Fruit fly (Drosophila melanogaster) whole organism, embryonic: ENCODE measurements around the gene IscU.

Source experiments
- Antp ChIP-seq: fragments of 200-800 bp; sonication (Bioruptor generic); optimal IDR thresholded peaks from 3 replicates; lab custom pipeline; 2016; ENCODE audit warnings: missing biosample characterization, missing genetic modification characterization
- Blimp-1 ChIP-seq: fragments of 200-800 bp; sonication (Bioruptor generic); optimal IDR thresholded peaks from 3 replicates; lab custom pipeline; 2018; ENCODE audit warnings: missing biosample characterization, missing genetic modification characterization, mild to moderate bottlenecking, moderate library complexity, missing genetic modification reagents
- Bteb2 ChIP-seq: fragments of 200-800 bp; sonication (Bioruptor generic); optimal IDR thresholded peaks from 2 replicates; lab custom pipeline; 2016; ENCODE audit warnings: missing biosample characterization, missing genetic modification characterization
- CG1024 ChIP-seq: fragments of 200-800 bp; sonication (Bioruptor generic); IDR thresholded peaks from 2 replicates; pipeline ENCODE4 v1.3.6; 2022; ENCODE audit warnings: missing biosample characterization, missing genetic modification characterization
- CG11695 ChIP-seq: fragments of 200-800 bp; sonication (Bioruptor generic); IDR thresholded peaks from 3 replicates; pipeline ENCODE4 v1.3.6; 2022; ENCODE audit warnings: missing biosample characterization, missing genetic modification characterization
- CG12071 ChIP-seq: fragments of 200-800 bp; sonication (Bioruptor generic); optimal IDR thresholded peaks from 3 replicates; lab custom pipeline; 2018; ENCODE audit warnings: missing biosample characterization, mild to moderate bottlenecking, missing genetic modification characterization
- CG12155 ChIP-seq: fragments of 200-800 bp; sonication (Bioruptor generic); optimal IDR thresholded peaks from 3 replicates; lab custom pipeline; 2016; ENCODE audit warnings: missing biosample characterization, missing genetic modification characterization
- CG13624 ChIP-seq: fragments of 200-800 bp; sonication (Bioruptor generic); optimal IDR thresholded peaks from 2 replicates; lab custom pipeline; 2016; ENCODE audit warnings: missing biosample characterization, missing genetic modification characterization
- CG14860 ChIP-seq: fragments of 200-800 bp; sonication (Bioruptor generic); IDR thresholded peaks from 3 replicates; pipeline ENCODE4 v1.3.6; 2022; ENCODE audit warnings: missing biosample characterization, missing genetic modification characterization; ENCODE audit not compliant: partially characterized antibody
- CG17568 ChIP-seq: fragments of 200-800 bp; sonication (Bioruptor generic); optimal IDR thresholded peaks from 2 replicates; lab custom pipeline; 2018; ENCODE audit warnings: missing biosample characterization, mild to moderate bottlenecking, missing genetic modification characterization, moderate library complexity
- CG17802 ChIP-seq: fragments of 200-800 bp; sonication (Bioruptor generic); optimal IDR thresholded peaks from 2 replicates; lab custom pipeline; 2018; ENCODE audit warnings: missing biosample characterization, mild to moderate bottlenecking, missing genetic modification characterization, moderate library complexity
- CG34376 ChIP-seq: fragments of 200-800 bp; sonication (Bioruptor generic); optimal IDR thresholded peaks from 2 replicates; lab custom pipeline; 2018; ENCODE audit warnings: missing biosample characterization, mild to moderate bottlenecking, missing genetic modification characterization
- CG3847 ChIP-seq: fragments of 200-800 bp; sonication (Bioruptor generic); IDR thresholded peaks from 2 replicates; pipeline ENCODE4 v1.3.6; 2022; ENCODE audit warnings: missing biosample characterization, missing genetic modification characterization
- CG42726 ChIP-seq: fragments of 200-800 bp; sonication (Bioruptor generic); IDR thresholded peaks from 2 replicates; pipeline ENCODE4 v1.3.6; 2022; ENCODE audit warnings: missing biosample characterization, missing genetic modification characterization; ENCODE audit not compliant: partially characterized antibody
- CG4707 ChIP-seq: fragments of 200-800 bp; sonication (Bioruptor generic); optimal IDR thresholded peaks from 2 replicates; lab custom pipeline; 2018; ENCODE audit warnings: missing biosample characterization, mild to moderate bottlenecking, missing genetic modification characterization, moderate library complexity
- CG6689 ChIP-seq: fragments of 200-800 bp; sonication (Bioruptor generic); IDR thresholded peaks from 2 replicates; pipeline ENCODE4 v1.3.6; 2022; ENCODE audit warnings: missing biosample characterization, missing genetic modification characterization
- CG6813 ChIP-seq: fragments of 200-800 bp; sonication (Bioruptor generic); optimal IDR thresholded peaks from 2 replicates; lab custom pipeline; 2017; ENCODE audit warnings: missing biosample characterization, missing genetic modification characterization, mild to moderate bottlenecking, moderate library complexity, missing genetic modification reagents
- CG7963 ChIP-seq: fragments of 200-800 bp; sonication (Bioruptor generic); IDR thresholded peaks from 3 replicates; pipeline ENCODE4 v1.3.6; 2022; ENCODE audit warnings: missing biosample characterization, missing genetic modification characterization; ENCODE audit not compliant: partially characterized antibody
- CG9876 ChIP-seq: fragments of 200-800 bp; sonication (Bioruptor generic); optimal IDR thresholded peaks from 2 replicates; lab custom pipeline; 2016; ENCODE audit warnings: missing biosample characterization, missing genetic modification characterization
- CTCF ChIP-seq: fragments of 200-800 bp; sonication (Bioruptor generic); optimal IDR thresholded peaks from 2 replicates; lab custom pipeline; 2017; ENCODE audit warnings: missing biosample characterization, mild to moderate bottlenecking, missing genetic modification characterization, moderate library complexity
- Doc2 ChIP-seq: fragments of 200-800 bp; sonication (Bioruptor generic); IDR thresholded peaks from 2 replicates; pipeline ENCODE4 v1.3.6; 2022; ENCODE audit warnings: missing biosample characterization, missing genetic modification characterization
- Gsc ChIP-seq: fragments of 200-800 bp; sonication (Bioruptor generic); IDR thresholded peaks from 2 replicates; pipeline ENCODE4 v1.3.6; 2022; ENCODE audit warnings: missing biosample characterization, missing genetic modification characterization
- HmgZ ChIP-seq: fragments of 200-800 bp; sonication (Bioruptor generic); optimal IDR thresholded peaks from 2 replicates; lab custom pipeline; 2018; ENCODE audit warnings: missing biosample characterization, mild to moderate bottlenecking, missing genetic modification characterization
- Hr39 ChIP-seq: fragments of >200 bp; optimal IDR thresholded peaks from 2 replicates; lab custom pipeline; 2017
- Lhr ChIP-seq: fragments of 200-800 bp; sonication (Bioruptor generic); optimal IDR thresholded peaks from 3 replicates; lab custom pipeline; 2017; ENCODE audit warnings: mild to moderate bottlenecking, missing biosample characterization, missing genetic modification reagents, missing genetic modification characterization
- Nf-YC ChIP-seq: fragments of 200-800 bp; optimal IDR thresholded peaks from 3 replicates; lab custom pipeline; 2019; ENCODE audit warnings: missing biosample characterization, mild to moderate bottlenecking, missing genetic modification characterization, moderate library complexity
- Oaz ChIP-seq: fragments of 200-800 bp; sonication (Bioruptor generic); IDR thresholded peaks from 2 replicates; pipeline ENCODE4 v1.3.6; 2022; ENCODE audit warnings: missing biosample characterization, missing genetic modification characterization
- Vsx1 ChIP-seq: fragments of 200-800 bp; sonication (Bioruptor generic); optimal IDR thresholded peaks from 2 replicates; lab custom pipeline; 2017; ENCODE audit warnings: missing biosample characterization, mild to moderate bottlenecking, missing genetic modification characterization, missing genetic modification reagents
- YL-1 ChIP-seq: fragments of 200-800 bp; sonication (Bioruptor generic); optimal IDR thresholded peaks from 3 replicates; lab custom pipeline; 2017; ENCODE audit warnings: missing biosample characterization, mild to moderate bottlenecking, missing genetic modification characterization
- az2 ChIP-seq: fragments of 200-800 bp; sonication (Bioruptor generic); optimal IDR thresholded peaks from 3 replicates; lab custom pipeline; 2016; ENCODE audit warnings: missing biosample characterization, missing genetic modification characterization
- bab2 ChIP-seq: fragments of 200-800 bp; sonication (Bioruptor generic); optimal IDR thresholded peaks from 2 replicates; lab custom pipeline; 2016; ENCODE audit warnings: missing biosample characterization, missing genetic modification characterization
- chif ChIP-seq, 2 experiments: fragments of 200-800 bp; sonication (Bioruptor generic); optimal IDR thresholded peaks; 3 replicates each; lab custom pipeline; 2016; ENCODE audit warnings: missing biosample characterization in 2 of 2, missing genetic modification characterization in 2 of 2
- cwo ChIP-seq: fragments of 200-800 bp; sonication (Bioruptor generic); optimal IDR thresholded peaks from 3 replicates; lab custom pipeline; 2017; ENCODE audit warnings: missing biosample characterization, missing genetic modification characterization, mild to moderate bottlenecking, moderate library complexity, missing genetic modification reagents
- da ChIP-seq: fragments of 200-800 bp; sonication (Bioruptor generic); optimal IDR thresholded peaks from 2 replicates; lab custom pipeline; 2016; ENCODE audit warnings: missing biosample characterization, missing genetic modification characterization
- grn ChIP-seq: fragments of 200-800 bp; sonication (Bioruptor generic); optimal IDR thresholded peaks from 3 replicates; lab custom pipeline; 2017; ENCODE audit warnings: missing biosample characterization, missing genetic modification characterization
- ham ChIP-seq: fragments of 200-800 bp; sonication (Bioruptor generic); IDR thresholded peaks from 2 replicates; pipeline ENCODE4 v1.3.6; 2022; ENCODE audit warnings: missing biosample characterization, missing genetic modification characterization
- hbn ChIP-seq: fragments of 200-800 bp; sonication (Bioruptor generic); IDR thresholded peaks from 2 replicates; pipeline ENCODE4 v1.3.6; 2022; ENCODE audit warnings: missing biosample characterization, missing genetic modification characterization; ENCODE audit not compliant: partially characterized antibody
- luna ChIP-seq: fragments of 200-800 bp; sonication (Bioruptor generic); optimal IDR thresholded peaks from 2 replicates; lab custom pipeline; 2016; ENCODE audit warnings: missing biosample characterization, missing genetic modification characterization
- mld ChIP-seq: fragments of 200-800 bp; sonication (Bioruptor generic); IDR thresholded peaks from 3 replicates; pipeline ENCODE4 v1.3.6; 2022; ENCODE audit warnings: missing biosample characterization, missing genetic modification characterization; ENCODE audit not compliant: partially characterized antibody
- odd ChIP-seq: fragments of 200-800 bp; sonication (Bioruptor generic); optimal IDR thresholded peaks from 2 replicates; lab custom pipeline; 2017; ENCODE audit warnings: missing biosample characterization, mild to moderate bottlenecking, missing genetic modification characterization
- pros ChIP-seq: fragments of 200-800 bp; sonication (Bioruptor generic); optimal IDR thresholded peaks from 3 replicates; lab custom pipeline; 2019; ENCODE audit warnings: missing biosample characterization, mild to moderate bottlenecking, missing genetic modification characterization, moderate library complexity
- rib ChIP-seq: fragments of 200-800 bp; sonication (Bioruptor generic); IDR thresholded peaks from 2 replicates; pipeline ENCODE4 v1.3.6; 2022; ENCODE audit warnings: missing biosample characterization, missing genetic modification characterization
- sens-2 ChIP-seq: fragments of 200-800 bp; sonication (Bioruptor generic); IDR thresholded peaks from 2 replicates; pipeline ENCODE4 v1.3.6; 2022; ENCODE audit warnings: missing biosample characterization, missing genetic modification characterization
- slp2 ChIP-seq: fragments of 200-800 bp; sonication (Bioruptor generic); optimal IDR thresholded peaks from 2 replicates; lab custom pipeline; 2016; ENCODE audit warnings: missing biosample characterization, missing genetic modification characterization
- sr ChIP-seq: fragments of 200-800 bp; sonication (Bioruptor generic); IDR thresholded peaks from 3 replicates; pipeline ENCODE4 v1.3.6; 2022; ENCODE audit warnings: missing biosample characterization, missing genetic modification characterization
- trh ChIP-seq: fragments of 200-800 bp; sonication (Bioruptor generic); optimal IDR thresholded peaks from 2 replicates; lab custom pipeline; 2016; ENCODE audit warnings: missing biosample characterization, missing genetic modification characterization
- tup ChIP-seq: fragments of 200-800 bp; sonication (Bioruptor generic); optimal IDR thresholded peaks from 2 replicates; lab custom pipeline; 2016; ENCODE audit warnings: missing biosample characterization, mild to moderate bottlenecking, missing genetic modification characterization, moderate library complexity
- unc-4 ChIP-seq: fragments of 200-800 bp; sonication (Bioruptor generic); IDR thresholded peaks from 2 replicates; pipeline ENCODE4 v1.3.6; 2022; ENCODE audit warnings: missing biosample characterization, missing genetic modification characterization; ENCODE audit not compliant: partially characterized antibody
- wek ChIP-seq: fragments of 200-800 bp; sonication (Bioruptor generic); optimal IDR thresholded peaks from 3 replicates; lab custom pipeline; 2018; ENCODE audit warnings: missing biosample characterization, mild to moderate bottlenecking, missing genetic modification characterization, moderate library complexity
- zf30C ChIP-seq: fragments of 200-800 bp; sonication (Bioruptor generic); optimal IDR thresholded peaks from 3 replicates; lab custom pipeline; 2018; ENCODE audit warnings: missing biosample characterization, mild to moderate bottlenecking, missing genetic modification characterization

The IscU gene

dm6 chr3R:8809712-8810111 lies 14.3 kb downstream of the IscU start (continued):
- TF ChIP-seq hbn (GFP tag; lab: Robert Waterston, UW) (no peak), CG13624 (GFP tag; lab: Kevin White, UChicago) (no peak), da (GFP tag; lab: Kevin White, UChicago) (no peak), YL-1 (GFP tag; lab: Kevin White, UChicago) (no peak), CG14860 (GFP tag; lab: Robert Waterston, UW) (no peak), CG42726 (GFP tag; lab: Robert Waterston, UW) (no peak), Gsc (GFP tag; lab: Robert Waterston, UW) (no peak), trh (GFP tag; lab: Kevin White, UChicago) (no peak), wek (GFP tag; lab: Kevin White, UChicago) (no peak), CG11695 (no peak), odd (GFP tag; lab: Kevin White, UChicago) (no peak), CG17802 (tag; lab: Kevin White, UChicago) (no peak), tup (GFP tag; lab: Kevin White, UChicago) (no peak), grn (GFP tag; lab: Kevin White, UChicago) (peak; percentile 46)

dm6 chr3R:8808518-8808921 lies 15.5 kb downstream of the IscU start:
- TF ChIP-seq zf30C (GFP tag; lab: Kevin White, UChicago) (peak; percentile 100), HmgZ (no peak), sens-2 (0 out of 2 replicates have a peak, but pooled peaks have one; percentile 51), pros (GFP tag; lab: Kevin White, UChicago) (no peak), CG12071 (no peak), luna (GFP tag; lab: Kevin White, UChicago) (no peak), CG12155 (GFP tag; lab: Kevin White, UChicago) (peak; percentile 41), cwo (GFP tag; lab: Kevin White, UChicago) (peak; percentile 8), slp2 (GFP tag; lab: Kevin White, UChicago) (peak; percentile 61), Antp (peak; percentile 37), CG1024 (GFP tag; lab: Robert Waterston, UW) (no peak), az2 (peak; percentile 74), Blimp-1 (peak; percentile 70), Hr39 (lab: Kevin White, UChicago) (no peak), Vsx1 (peak; percentile 37), CG9876 (GFP tag; lab: Kevin White, UChicago) (peak; percentile 2), CG11695 (peak; percentile 27; the same call in 1 of the 3 replicates), mld (no peak), CTCF (GFP tag; lab: Kevin White, UChicago) (no peak), sr (GFP tag; lab: Robert Waterston, UW) (no peak), CG7963 (GFP tag; lab: Robert Waterston, UW) (no peak), CG4707 (GFP tag; lab: Kevin White, UChicago) (no peak), Lhr (peak; percentile 44), Doc2 (GFP tag; lab: Robert Waterston, UW) (no peak), CG17802 (tag; lab: Kevin White, UChicago) (no peak), chif (GFP tag; optimal IDR thresholded peaks at IDR 0.05; lab: Kevin White, UChicago) (peak; percentile 58 to 79), CG6689 (GFP tag; lab: Robert Waterston, UW) (peak; percentile 76), CG34376 (GFP tag; lab: Kevin White, UChicago) (no peak), CG6813 (GFP tag; lab: Kevin White, UChicago) (peak; percentile 75), CG3847 (GFP tag; lab: Robert Waterston, UW) (no peak), CG17568 (GFP tag; lab: Kevin White, UChicago) (peak; percentile 43), Nf-YC (no peak), ham (GFP tag; lab: Robert Waterston, UW) (no peak), unc-4 (GFP tag; lab: Robert Waterston, UW) (no peak), Bteb2 (GFP tag; lab: Kevin White, UChicago) (peak; percentile 33), rib (no peak), Oaz (no peak), bab2 (GFP tag; lab: Kevin White, UChicago) (peak; percentile 48)
